Worm (Caenorhabditis elegans): Measurements from ENCODE around the gene Y67H2A.2.

- TF ChIP-seq ztf-29 (GFP tag; IDR thresholded peaks at IDR 0.05) (no peak), T22C8.4 (GFP tag; IDR thresholded peaks at IDR 0.05) (no peak), ztf-23 (GFP tag; IDR thresholded peaks at IDR 0.05) (no peak), tab-1 (GFP tag; IDR thresholded peaks at IDR 0.05) (no peak), ref-1 (GFP tag; conservative IDR thresholded peaks at IDR 0.05) (no peak), cog-1 (tag; optimal IDR thresholded peaks at IDR 0.05) (no peak)
These were observed 12.0 kb upstream of the Y67H2A.2 start for ce11 chrIV:13309636-13310035.
